Fruit fly (Drosophila melanogaster) whole organism, adult: ENCODE results near the gene Ctps.
A peak's percentile ranks its signal among the peaks of the same experiment; 100 is the strongest.

ENCODE experiments used
- CG11617 ChIP-seq: fragments of 200-800 bp; sonication (Bioruptor generic); optimal IDR thresholded peaks from 2 replicates; lab custom pipeline; 2017; ENCODE audit warnings: mild to moderate bottlenecking, missing biosample characterization, missing genetic modification reagents, missing genetic modification characterization
- CG12768 ChIP-seq: fragments of 200-800 bp; sonication (Bioruptor generic); optimal IDR thresholded peaks from 2 replicates; lab custom pipeline; 2017; ENCODE audit warnings: missing biosample characterization, missing genetic modification characterization, mild to moderate bottlenecking, moderate library complexity, missing genetic modification reagents
- CG14711 ChIP-seq: fragments of 200-800 bp; sonication (Bioruptor generic); optimal IDR thresholded peaks from 2 replicates; lab custom pipeline; 2018; ENCODE audit warnings: missing biosample characterization, mild to moderate bottlenecking, missing genetic modification characterization, moderate library complexity
- CG1620 ChIP-seq: fragments of 200-800 bp; sonication (Bioruptor generic); optimal IDR thresholded peaks from 2 replicates; lab custom pipeline; 2016; ENCODE audit warnings: missing biosample characterization, missing genetic modification characterization
- CG33017 ChIP-seq: fragments of 200-800 bp; sonication (Bioruptor generic); optimal IDR thresholded peaks from 2 replicates; lab custom pipeline; 2018; ENCODE audit warnings: missing biosample characterization, mild to moderate bottlenecking, missing genetic modification characterization, moderate library complexity
- CG5204 ChIP-seq: fragments of 200-800 bp; sonication (Bioruptor generic); optimal IDR thresholded peaks from 2 replicates; lab custom pipeline; 2016; ENCODE audit warnings: missing biosample characterization, missing genetic modification characterization
- CG7045 ChIP-seq: fragments of 200-800 bp; sonication (Bioruptor generic); optimal IDR thresholded peaks from 2 replicates; lab custom pipeline; 2017; ENCODE audit warnings: missing biosample characterization, mild to moderate bottlenecking, missing genetic modification characterization
- CG7101 ChIP-seq: fragments of 200-800 bp; sonication (Bioruptor generic); optimal IDR thresholded peaks from 2 replicates; lab custom pipeline; 2018; ENCODE audit warnings: missing biosample characterization, mild to moderate bottlenecking, missing genetic modification characterization, moderate library complexity
- Clk ChIP-seq: fragments of 200-800 bp; sonication (Bioruptor generic); optimal IDR thresholded peaks from 2 replicates; lab custom pipeline; 2017; ENCODE audit warnings: missing biosample characterization, missing genetic modification characterization
- Crg-1 ChIP-seq: fragments of 200-800 bp; sonication (Bioruptor generic); optimal IDR thresholded peaks from 2 replicates; lab custom pipeline; 2016; ENCODE audit warnings: missing biosample characterization, missing genetic modification characterization
- Hr96 ChIP-seq: fragments of 200-800 bp; sonication (Bioruptor generic); optimal IDR thresholded peaks from 2 replicates; lab custom pipeline; 2016; ENCODE audit warnings: missing biosample characterization, missing genetic modification characterization
- Mnt ChIP-seq: fragments of 200-800 bp; sonication (Bioruptor generic); optimal IDR thresholded peaks from 2 replicates; lab custom pipeline; 2016; ENCODE audit warnings: missing biosample characterization, mild to moderate bottlenecking, missing genetic modification characterization
- bab1 ChIP-seq: fragments of 200-800 bp; sonication (Bioruptor generic); optimal IDR thresholded peaks from 3 replicates; lab custom pipeline; 2019; ENCODE audit warnings: missing biosample characterization, mild to moderate bottlenecking, missing genetic modification characterization, moderate library complexity
- cic ChIP-seq: fragments of 200-800 bp; sonication (Bioruptor generic); optimal IDR thresholded peaks from 2 replicates; lab custom pipeline; 2017; ENCODE audit warnings: missing biosample characterization, mild to moderate bottlenecking, missing genetic modification characterization, moderate library complexity
- cnc ChIP-seq, 2 experiments: fragments of >200 bp; optimal IDR thresholded peaks; 2 replicates each; lab custom pipeline; 2017
- kay ChIP-seq: fragments of 200-800 bp; sonication (Bioruptor generic); peaks from one replicate; lab custom pipeline; 2016; ENCODE audit warnings: missing biosample characterization, missing genetic modification characterization, borderline replicate concordance
- ovo ChIP-seq: fragments of 200-800 bp; sonication (Bioruptor generic); optimal IDR thresholded peaks from 2 replicates; lab custom pipeline; 2016; ENCODE audit warnings: missing biosample characterization, missing genetic modification characterization
- pad ChIP-seq: fragments of 200-800 bp; sonication (Bioruptor generic); optimal IDR thresholded peaks from 3 replicates; lab custom pipeline; 2017; ENCODE audit warnings: missing biosample characterization, missing genetic modification characterization, mild to moderate bottlenecking, moderate library complexity, missing genetic modification reagents
- tj ChIP-seq: fragments of 200-800 bp; sonication (Bioruptor generic); optimal IDR thresholded peaks from 3 replicates; lab custom pipeline; 2017; ENCODE audit warnings: missing biosample characterization, mild to moderate bottlenecking, missing genetic modification characterization, moderate library complexity
- toe ChIP-seq: fragments of 200-800 bp; sonication (Bioruptor generic); optimal IDR thresholded peaks from 2 replicates; lab custom pipeline; 2016; ENCODE audit warnings: missing biosample characterization, missing genetic modification characterization

Ctps gene

dm6 chr3L:15107776-15108379 is 10.2 kb downstream of the Ctps start:
- TF ChIP-seq CG33017 (tag; lab: Kevin White, UChicago) (peak; percentile 19), Hr96 (peak; percentile 7), kay (GFP tag; lab: Kevin White, UChicago) (peak; percentile 31), CG5204 (GFP tag; lab: Kevin White, UChicago) (peak; percentile 7), tj (peak; percentile 5), cic (GFP tag; lab: Kevin White, UChicago) (no peak), pad (peak; percentile 66), CG7101 (tag; lab: Kevin White, UChicago) (peak; percentile 64), CG14711 (tag; lab: Kevin White, UChicago) (peak; percentile 60), CG11617 (GFP tag; lab: Kevin White, UChicago) (peak; percentile 63), toe (GFP tag; lab: Kevin White, UChicago) (peak; percentile 10), Mnt (GFP tag; lab: Kevin White, UChicago) (no peak), Crg-1 (GFP tag; lab: Kevin White, UChicago) (no peak), CG1620 (no peak), CG7045 (GFP tag; lab: Kevin White, UChicago) (peak; percentile 24), bab1 (peak; percentile 52), Clk (no peak)

- TF ChIP-seq CG1620 (no peak), toe (GFP tag; lab: Kevin White, UChicago) (no peak), Mnt (GFP tag; lab: Kevin White, UChicago) (no peak), ovo (GFP tag; lab: Kevin White, UChicago) (peak; percentile 45), tj (no peak), pad (peak; percentile 24), CG7101 (tag; lab: Kevin White, UChicago) (no peak), kay (GFP tag; lab: Kevin White, UChicago) (no peak)
These were observed 10.8 kb downstream of the Ctps start for dm6 chr3L:15108524-15108923.

dm6 chr3L:15108948-15109347 is 11.2 kb downstream of the Ctps start:
- TF ChIP-seq CG12768 (GFP tag; lab: Kevin White, UChicago) (no peak), Clk (no peak), CG7045 (GFP tag; lab: Kevin White, UChicago) (no peak), Crg-1 (GFP tag; lab: Kevin White, UChicago) (no peak), CG5204 (GFP tag; lab: Kevin White, UChicago) (no peak), Hr96 (no peak), cnc (optimal IDR thresholded peaks at IDR 0.05; lab: Kevin White, UChicago) (no peak), CG7101 (tag; lab: Kevin White, UChicago) (no peak), kay (GFP tag; lab: Kevin White, UChicago) (no peak), Mnt (GFP tag; lab: Kevin White, UChicago) (no peak), cic (GFP tag; lab: Kevin White, UChicago) (no peak)

dm6 chr3L:15113257-15113656 is 15.5 kb downstream of the Ctps start, which contains the start of gene CG13458:
Gene CG13458, plus strand, starts transcription at chr3L:15113557.
- TF ChIP-seq ovo (GFP tag; lab: Kevin White, UChicago) (no peak), Mnt (GFP tag; lab: Kevin White, UChicago) (peak; percentile 33), kay (GFP tag; lab: Kevin White, UChicago) (peak; percentile 3)

- TF ChIP-seq CG33017 (tag; lab: Kevin White, UChicago) = no peak
- TF ChIP-seq bab1 = peak; percentile 9
These were observed 18.8 kb downstream of the Ctps start, which contains the start of gene Cep135 for dm6 chr3L:15116536-15116935. Gene Cep135, plus strand, starts transcription at chr3L:15116737.

- TF ChIP-seq Clk = no peak
- TF ChIP-seq CG7045 (GFP tag; lab: Kevin White, UChicago) = no peak
- TF ChIP-seq Mnt (GFP tag; lab: Kevin White, UChicago) = no peak
- TF ChIP-seq tj = no peak
- TF ChIP-seq Hr96 = no peak
- no peak for TF ChIP-seq toe (GFP tag; lab: Kevin White, UChicago)
- TF ChIP-seq cic (GFP tag; lab: Kevin White, UChicago) = no peak
- no peak for TF ChIP-seq Crg-1 (GFP tag; lab: Kevin White, UChicago)
- no peak for TF ChIP-seq CG5204 (GFP tag; lab: Kevin White, UChicago)
- no peak for TF ChIP-seq CG1620
- no peak for TF ChIP-seq CG14711 (tag; lab: Kevin White, UChicago)
- no peak for TF ChIP-seq ovo (GFP tag; lab: Kevin White, UChicago)
- TF ChIP-seq CG11617 (GFP tag; lab: Kevin White, UChicago) = no peak
- no peak for TF ChIP-seq kay (GFP tag; lab: Kevin White, UChicago)
- no peak for TF ChIP-seq CG7101 (tag; lab: Kevin White, UChicago)
- no peak for TF ChIP-seq cnc (optimal IDR thresholded peaks at IDR 0.05; lab: Kevin White, UChicago)
These were observed 23.6 kb downstream of the Ctps start, which contains the start of gene CG32847 for dm6 chr3L:15121272-15121671. Gene CG32847, plus strand, starts transcription at chr3L:15121572.

- TF ChIP-seq tj (peak; percentile 14), CG7101 (tag; lab: Kevin White, UChicago) (no peak)
These were observed 26.0 kb downstream of the Ctps start for dm6 chr3L:15123736-15124135.
